Worm (Caenorhabditis elegans): ENCODE data around the gene agt-2.

DNA sequence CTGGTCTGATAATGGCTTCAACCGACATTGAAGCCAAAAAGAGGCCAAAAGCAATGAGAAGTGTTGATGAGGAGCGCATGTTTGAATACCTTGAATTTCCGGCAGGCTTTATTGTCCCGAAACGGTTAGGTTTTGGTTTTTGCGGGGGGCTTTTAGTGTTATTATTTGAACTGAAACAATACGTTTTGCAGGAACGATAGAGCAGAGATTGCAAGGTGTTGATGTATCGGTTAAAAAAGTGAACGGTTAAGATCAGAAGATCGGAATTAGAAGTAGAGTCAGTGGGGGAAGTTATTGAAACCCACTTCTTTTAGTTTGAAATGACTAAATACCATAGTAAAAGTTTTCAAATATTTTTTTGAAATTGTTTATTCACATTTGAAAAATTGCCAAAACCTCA lies 33.9 kb upstream of the agt-2 start, which contains the start of gene clec-141:
- TF ChIP-seq elt-3 (tag; optimal IDR thresholded peaks at IDR 0.05) (no peak), ceh-82 (tag; optimal IDR thresholded peaks at IDR 0.05) (no peak), nhr-76 (tag; optimal IDR thresholded peaks at IDR 0.05) (no peak), mep-1 (tag; optimal IDR thresholded peaks at IDR 0.05) (no peak), nhr-12 (tag; optimal IDR thresholded peaks at IDR 0.05) (no peak)
